Fruit fly (Drosophila melanogaster) whole organism, embryonic: ENCODE data around the gene Lip2.

Experiments
- Antp ChIP-seq: fragments of 200-800 bp; sonication (Bioruptor generic); optimal IDR thresholded peaks from 3 replicates; lab custom pipeline; 2016; ENCODE audit warnings: missing biosample characterization, missing genetic modification characterization
- CG10654 ChIP-seq: fragments of 200-800 bp; sonication (Bioruptor generic); optimal IDR thresholded peaks from 2 replicates; lab custom pipeline; 2016; ENCODE audit warnings: missing biosample characterization, missing genetic modification characterization
- CG11093 ChIP-seq: fragments of 200-800 bp; sonication (Bioruptor generic); IDR thresholded peaks from 3 replicates; pipeline ENCODE4 v1.3.6; 2022; ENCODE audit warnings: missing biosample characterization, missing genetic modification characterization
- CG11695 ChIP-seq: fragments of 200-800 bp; sonication (Bioruptor generic); IDR thresholded peaks from 3 replicates; pipeline ENCODE4 v1.3.6; 2022; ENCODE audit warnings: missing biosample characterization, missing genetic modification characterization
- CG12219 ChIP-seq: fragments of 200-800 bp; sonication (Bioruptor generic); optimal IDR thresholded peaks from 3 replicates; lab custom pipeline; 2018; ENCODE audit warnings: missing biosample characterization, mild to moderate bottlenecking, missing genetic modification characterization
- CG12769 ChIP-seq: fragments of 200-800 bp; sonication (Bioruptor generic); optimal IDR thresholded peaks from 2 replicates; lab custom pipeline; 2019; ENCODE audit warnings: missing biosample characterization, mild to moderate bottlenecking, missing genetic modification characterization, moderate library complexity
- CG13624 ChIP-seq: fragments of 200-800 bp; sonication (Bioruptor generic); optimal IDR thresholded peaks from 2 replicates; lab custom pipeline; 2016; ENCODE audit warnings: missing biosample characterization, missing genetic modification characterization
- CG14667 ChIP-seq: fragments of 200-800 bp; sonication (Bioruptor generic); IDR thresholded peaks from 2 replicates; pipeline ENCODE4 v1.3.6; 2022; ENCODE audit warnings: missing biosample characterization, missing genetic modification characterization
- CG14965 ChIP-seq: fragments of 200-800 bp; sonication (Bioruptor generic); optimal IDR thresholded peaks from 2 replicates; lab custom pipeline; 2016; ENCODE audit warnings: missing biosample characterization, missing genetic modification characterization, borderline replicate concordance
- CG16863 ChIP-seq: fragments of 200-800 bp; sonication (Bioruptor generic); optimal IDR thresholded peaks from 3 replicates; lab custom pipeline; 2016; ENCODE audit warnings: missing biosample characterization, missing genetic modification characterization
- CG17385 ChIP-seq: fragments of 200-800 bp; sonication (Bioruptor generic); optimal IDR thresholded peaks from 3 replicates; lab custom pipeline; 2018; ENCODE audit warnings: missing biosample characterization, mild to moderate bottlenecking, missing genetic modification characterization
- CG1832 ChIP-seq: fragments of 200-800 bp; sonication (Bioruptor generic); optimal IDR thresholded peaks from 2 replicates; lab custom pipeline; 2017; ENCODE audit warnings: missing biosample characterization, mild to moderate bottlenecking, missing genetic modification characterization, inconsistent platforms
- CG18476 ChIP-seq: fragments of 200-800 bp; sonication (Bioruptor generic); optimal IDR thresholded peaks from 2 replicates; lab custom pipeline; 2016; ENCODE audit warnings: missing biosample characterization, mild to moderate bottlenecking, missing genetic modification characterization
- CG2678 ChIP-seq: fragments of 200-800 bp; sonication (Bioruptor generic); optimal IDR thresholded peaks from 3 replicates; lab custom pipeline; 2019; ENCODE audit warnings: missing biosample characterization, mild to moderate bottlenecking, missing genetic modification characterization, moderate library complexity
- CG2875 ChIP-seq: fragments of 200-800 bp; sonication (Bioruptor generic); optimal IDR thresholded peaks from 2 replicates; lab custom pipeline; 2017; ENCODE audit warnings: missing biosample characterization, mild to moderate bottlenecking, missing genetic modification characterization, missing genetic modification reagents
- CG2889 ChIP-seq: fragments of 200-800 bp; sonication (Bioruptor generic); IDR thresholded peaks from 3 replicates; pipeline ENCODE4 v1.3.6; 2022; ENCODE audit warnings: missing biosample characterization, missing genetic modification characterization
- CG32532 ChIP-seq: fragments of 200-800 bp; sonication (Bioruptor generic); IDR thresholded peaks from 2 replicates; pipeline ENCODE4 v1.3.6; 2022; ENCODE audit warnings: missing biosample characterization, missing genetic modification characterization
- CG34224 ChIP-seq: fragments of 200-800 bp; sonication (Bioruptor generic); IDR thresholded peaks from 3 replicates; pipeline ENCODE4 v1.3.6; 2022; ENCODE audit warnings: missing biosample characterization, missing genetic modification characterization; ENCODE audit not compliant: partially characterized antibody
- CG4730 ChIP-seq: fragments of 200-800 bp; sonication (Bioruptor generic); IDR thresholded peaks from 2 replicates; pipeline ENCODE4 v1.3.6; 2022; ENCODE audit warnings: missing biosample characterization, missing genetic modification characterization
- CG4820 ChIP-seq: fragments of 200-800 bp; sonication (Bioruptor generic); optimal IDR thresholded peaks from 3 replicates; lab custom pipeline; 2016; ENCODE audit warnings: missing biosample characterization, missing genetic modification characterization
- CG5180 ChIP-seq: fragments of 200-800 bp; sonication (Bioruptor generic); optimal IDR thresholded peaks from 3 replicates; lab custom pipeline; 2017; ENCODE audit warnings: missing biosample characterization, missing genetic modification characterization, mild to moderate bottlenecking, moderate library complexity, missing genetic modification reagents
- CG7786 ChIP-seq: fragments of 200-800 bp; sonication (Bioruptor generic); optimal IDR thresholded peaks from 2 replicates; lab custom pipeline; 2016; ENCODE audit warnings: missing biosample characterization, missing genetic modification characterization
- CG7928 ChIP-seq: fragments of 200-800 bp; sonication (Bioruptor generic); optimal IDR thresholded peaks from 2 replicates; lab custom pipeline; 2017; ENCODE audit warnings: missing biosample characterization, mild to moderate bottlenecking, missing genetic modification characterization
- D ChIP-seq, 2 experiments: fragments of 200-800 bp in 1 of 2; fragments of >200 bp in 1 of 2; sonication (Bioruptor generic) in 1 of 2; optimal IDR thresholded peaks; 2 replicates in 1 of 2; 3 replicates in 1 of 2; lab custom pipeline; 2017; ENCODE audit warnings: mild to moderate bottlenecking in 1 of 2, missing biosample characterization in 1 of 2, missing genetic modification characterization in 1 of 2, missing genetic modification reagents in 1 of 2
- Deaf1 ChIP-seq: fragments of 200-800 bp; optimal IDR thresholded peaks from 3 replicates; lab custom pipeline; 2019; ENCODE audit warnings: missing biosample characterization, mild to moderate bottlenecking, missing genetic modification characterization, moderate library complexity
- Eip74EF ChIP-seq, 2 experiments: fragments of 200-800 bp in 1 of 2; fragments of >200 bp in 1 of 2; sonication (Bioruptor generic) in 1 of 2; optimal IDR thresholded peaks; 2 replicates each; lab custom pipeline; 2017 to 2019; ENCODE audit warnings: missing biosample characterization in 2 of 2, missing genetic modification characterization in 2 of 2, mild to moderate bottlenecking in 1 of 2, moderate library complexity in 1 of 2
- Hey ChIP-seq: fragments of 200-800 bp; sonication (Bioruptor generic); optimal IDR thresholded peaks from 3 replicates; lab custom pipeline; 2018; ENCODE audit warnings: missing biosample characterization, mild to moderate bottlenecking, missing genetic modification characterization
- Kr ChIP-seq: fragments of 200-800 bp; sonication (Bioruptor generic); optimal IDR thresholded peaks from 2 replicates; lab custom pipeline; 2017; ENCODE audit warnings: missing biosample characterization, mild to moderate bottlenecking, missing genetic modification characterization
- MTF-1 ChIP-seq: fragments of 200-800 bp; sonication (Bioruptor generic); optimal IDR thresholded peaks from 2 replicates; lab custom pipeline; 2018; ENCODE audit warnings: missing biosample characterization, mild to moderate bottlenecking, missing genetic modification characterization, borderline replicate concordance
- Oli ChIP-seq: fragments of 200-800 bp; sonication (Bioruptor generic); optimal IDR thresholded peaks from 2 replicates; lab custom pipeline; 2018; ENCODE audit warnings: missing biosample characterization, mild to moderate bottlenecking, missing genetic modification characterization, moderate library complexity
- Poxn ChIP-seq: fragments of 200-800 bp; sonication (Bioruptor generic); IDR thresholded peaks from 2 replicates; pipeline ENCODE4 v1.3.6; 2022; ENCODE audit warnings: missing biosample characterization, missing genetic modification characterization
- Ravus ChIP-seq: fragments of 200-800 bp; sonication (Bioruptor generic); IDR thresholded peaks from 2 replicates; pipeline ENCODE4 v1.3.6; 2022; ENCODE audit warnings: missing biosample characterization, missing genetic modification characterization
- Six4 ChIP-seq: fragments of 200-800 bp; sonication (Bioruptor generic); optimal IDR thresholded peaks from 2 replicates; lab custom pipeline; 2016; ENCODE audit warnings: missing biosample characterization, missing genetic modification characterization
- Spps ChIP-seq: fragments of 200-800 bp; sonication (Bioruptor generic); optimal IDR thresholded peaks from 2 replicates; lab custom pipeline; 2018; ENCODE audit warnings: missing biosample characterization, mild to moderate bottlenecking, missing genetic modification characterization
- bcd ChIP-seq: fragments of 200-800 bp; sonication (Bioruptor generic); optimal IDR thresholded peaks from 2 replicates; lab custom pipeline; 2017; ENCODE audit warnings: missing biosample characterization, mild to moderate bottlenecking, missing genetic modification characterization
- cwo ChIP-seq: fragments of 200-800 bp; sonication (Bioruptor generic); optimal IDR thresholded peaks from 3 replicates; lab custom pipeline; 2017; ENCODE audit warnings: missing biosample characterization, missing genetic modification characterization, mild to moderate bottlenecking, moderate library complexity, missing genetic modification reagents
- emc ChIP-seq: fragments of 200-800 bp; sonication (Bioruptor generic); optimal IDR thresholded peaks from 2 replicates; lab custom pipeline; 2016; ENCODE audit warnings: missing biosample characterization, missing genetic modification characterization
- esg ChIP-seq: fragments of 200-800 bp; sonication (Bioruptor generic); conservative IDR thresholded peaks from 2 replicates; pipeline ENCODE4 v1.3.6; 2022; ENCODE audit warnings: missing biosample characterization, missing genetic modification characterization
- kah ChIP-seq: fragments of 200-800 bp; sonication (Bioruptor generic); optimal IDR thresholded peaks from 2 replicates; lab custom pipeline; 2018; ENCODE audit warnings: missing biosample characterization, mild to moderate bottlenecking, missing genetic modification characterization
- ken ChIP-seq: fragments of 200-800 bp; sonication (Bioruptor generic); IDR thresholded peaks from 3 replicates; pipeline ENCODE4 v1.3.6; 2022; ENCODE audit warnings: missing biosample characterization, missing genetic modification characterization
- klu ChIP-seq: fragments of 200-800 bp; sonication (Bioruptor generic); IDR thresholded peaks from 2 replicates; pipeline ENCODE4 v1.3.6; 2022; ENCODE audit warnings: missing biosample characterization, missing genetic modification characterization
- lab ChIP-seq: fragments of 200-800 bp; sonication (Bioruptor generic); optimal IDR thresholded peaks from 3 replicates; lab custom pipeline; 2017; ENCODE audit warnings: missing biosample characterization, missing genetic modification characterization, mild to moderate bottlenecking, moderate library complexity, missing genetic modification reagents
- p53 ChIP-seq: fragments of 200-800 bp; sonication (Bioruptor generic); optimal IDR thresholded peaks from 2 replicates; lab custom pipeline; 2016; ENCODE audit warnings: missing biosample characterization, missing genetic modification characterization
- salm ChIP-seq: fragments of 200-800 bp; sonication (Bioruptor generic); optimal IDR thresholded peaks from 2 replicates; lab custom pipeline; 2018; ENCODE audit warnings: missing biosample characterization, mild to moderate bottlenecking, missing genetic modification characterization
- stwl ChIP-seq: fragments of 200-800 bp; sonication (Bioruptor generic); optimal IDR thresholded peaks from 3 replicates; lab custom pipeline; 2018; ENCODE audit warnings: missing biosample characterization, mild to moderate bottlenecking, missing genetic modification characterization, moderate library complexity
- tll ChIP-seq, 2 experiments: fragments of 200-800 bp in 1 of 2; fragments of >200 bp in 1 of 2; sonication (Bioruptor generic) in 1 of 2; optimal IDR thresholded peaks; 2 replicates each; lab custom pipeline; 2017 to 2019; ENCODE audit warnings: missing biosample characterization in 2 of 2, missing genetic modification characterization in 2 of 2, mild to moderate bottlenecking in 1 of 2, moderate library complexity in 1 of 2
- tna ChIP-seq: fragments of 200-800 bp; sonication (Bioruptor generic); IDR thresholded peaks from 2 replicates; pipeline ENCODE4 v1.3.6; 2022; ENCODE audit warnings: missing biosample characterization, missing genetic modification characterization; ENCODE audit not compliant: partially characterized antibody
- tup ChIP-seq: fragments of 200-800 bp; sonication (Bioruptor generic); optimal IDR thresholded peaks from 2 replicates; lab custom pipeline; 2016; ENCODE audit warnings: missing biosample characterization, mild to moderate bottlenecking, missing genetic modification characterization, moderate library complexity
- zen2 ChIP-seq: fragments of 200-800 bp; sonication (Bioruptor generic); IDR thresholded peaks from 3 replicates; pipeline ENCODE4 v1.3.6; 2022; ENCODE audit warnings: missing biosample characterization, missing genetic modification characterization; ENCODE audit not compliant: partially characterized antibody

Lip2 gene

DNA sequence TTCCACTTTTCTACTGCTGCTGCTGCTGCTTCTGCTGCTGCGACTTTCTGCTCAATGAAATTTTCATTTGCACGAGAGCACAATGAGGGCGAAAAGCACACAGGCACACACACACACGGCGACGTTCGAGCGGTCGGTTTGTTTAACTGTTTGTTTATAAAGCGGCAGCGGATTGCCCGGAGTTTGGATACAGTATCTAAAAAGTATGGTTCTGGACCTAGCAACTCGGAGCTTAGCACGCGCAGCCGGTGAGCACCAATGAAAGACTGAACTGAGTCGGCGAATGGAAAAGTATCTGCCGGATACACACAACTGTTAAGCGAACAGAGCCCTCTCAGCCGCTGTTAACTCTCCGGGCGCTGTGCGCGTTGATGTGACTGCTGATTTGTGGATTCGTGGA lies 46.8 kb upstream of the Lip2 start, which contains the start of gene CG17124 (continued):
- no peak for TF ChIP-seq D (optimal IDR thresholded peaks at IDR 0.05; lab: Kevin White, UChicago)
- no peak for TF ChIP-seq D (GFP tag; optimal IDR thresholded peaks at IDR 0.05; lab: Kevin White, UChicago)
- TF ChIP-seq CG2875 = no peak
- TF ChIP-seq CG32532 (GFP tag; lab: Robert Waterston, UW) = peak; percentile 34; the same call in 1 of the 2 replicates
- TF ChIP-seq salm (tag; lab: Kevin White, UChicago) = no peak
- no peak; the same call in 1 of the 3 replicates for TF ChIP-seq zen2 (GFP tag; lab: Robert Waterston, UW)
- no peak for TF ChIP-seq CG2889 (GFP tag; lab: Robert Waterston, UW)
- TF ChIP-seq CG7928 (GFP tag; lab: Kevin White, UChicago) = no peak
- TF ChIP-seq CG12769 (tag; lab: Kevin White, UChicago) = peak; percentile 77
- TF ChIP-seq CG14667 = no peak
- TF ChIP-seq CG16863 (GFP tag; lab: Kevin White, UChicago) = no peak
- TF ChIP-seq Ravus (GFP tag; lab: Robert Waterston, UW) = no peak
- TF ChIP-seq CG4730 (GFP tag; lab: Robert Waterston, UW) = 0 out of 2 replicates have a peak, but pooled peaks have one; percentile 11
- TF ChIP-seq Antp = no peak
- TF ChIP-seq CG2678 (tag; lab: Kevin White, UChicago) = peak; percentile 37
- no peak for TF ChIP-seq emc
- no peak for TF ChIP-seq Oli (tag; lab: Kevin White, UChicago)
- TF ChIP-seq stwl (tag; lab: Kevin White, UChicago) = no peak
- TF ChIP-seq CG11695 = peak; percentile 36; the same call in 1 of the 3 replicates
- no peak for TF ChIP-seq tup (GFP tag; lab: Kevin White, UChicago)
- no peak for TF ChIP-seq cwo (GFP tag; lab: Kevin White, UChicago)
- peak; percentile 72 for TF ChIP-seq CG5180 (GFP tag; lab: Kevin White, UChicago)
- peak; percentile 23 for TF ChIP-seq CG12219 (GFP tag; lab: Kevin White, UChicago)
- peak; percentile 41 for TF ChIP-seq CG17385 (GFP tag; lab: Kevin White, UChicago)
- no peak for TF ChIP-seq Spps (tag; lab: Kevin White, UChicago)
- no peak for TF ChIP-seq CG1832 (GFP tag; lab: Kevin White, UChicago)
- TF ChIP-seq CG11093 (GFP tag; lab: Robert Waterston, UW) = no peak
- no peak for TF ChIP-seq CG7786 (GFP tag; lab: Kevin White, UChicago)
- no peak for TF ChIP-seq p53 (GFP tag; lab: Kevin White, UChicago)
- no peak for TF ChIP-seq Hey (tag; lab: Kevin White, UChicago)
- TF ChIP-seq tna (GFP tag; lab: Robert Waterston, UW) = peak; percentile 49; the same call in 1 of the 2 replicates
- no peak for TF ChIP-seq CG14965 (GFP tag; lab: Kevin White, UChicago)
- no peak for TF ChIP-seq CG4820 (GFP tag; lab: Kevin White, UChicago)
- peak; percentile 4 for TF ChIP-seq CG13624 (GFP tag; lab: Kevin White, UChicago)
- no peak for TF ChIP-seq Poxn
- no peak for TF ChIP-seq CG10654 (GFP tag; lab: Kevin White, UChicago)
- peak; percentile 66 for TF ChIP-seq lab (GFP tag; lab: Kevin White, UChicago)
- TF ChIP-seq CG18476 (GFP tag; lab: Kevin White, UChicago) = no peak
- no peak for TF ChIP-seq esg (GFP tag; lab: Robert Waterston, UW)
- TF ChIP-seq Kr (GFP tag; lab: Kevin White, UChicago) = no peak
- TF ChIP-seq Deaf1 (tag; lab: Kevin White, UChicago) = peak; percentile 75
- no peak; the same call in 2 of the 3 replicates for TF ChIP-seq CG34224 (GFP tag; lab: Robert Waterston, UW)
- TF ChIP-seq MTF-1 (GFP tag; lab: Kevin White, UChicago) = peak; percentile 64
- peak in 1 of 2 experiments; percentile 54 for TF ChIP-seq Eip74EF (GFP tag; optimal IDR thresholded peaks at IDR 0.05; lab: Kevin White, UChicago)
- no peak for TF ChIP-seq klu (GFP tag; lab: Robert Waterston, UW)
- TF ChIP-seq Six4 (GFP tag; lab: Kevin White, UChicago) = no peak
- no peak for TF ChIP-seq ken (GFP tag; lab: Robert Waterston, UW)
- peak; percentile 18 for TF ChIP-seq bcd
- TF ChIP-seq kah (GFP tag; lab: Kevin White, UChicago) = no peak
- no peak for TF ChIP-seq tll (GFP tag; optimal IDR thresholded peaks at IDR 0.05; lab: Kevin White, UChicago)
